Comparison of ENCODE assay signal across 4 worm cellular contexts in genomic region chrII:7631171-7631570, ce11.
A peak's percentile ranks its signal among the peaks of the same experiment; 100 is the strongest.
TF ChIP-seq lines count a peak whose summit lies in the region.

No protein-coding gene starts in this region.

TF ChIP-seq in whole organism, L1 larva, 84 proteins besides CTCF, POLR2A, EP300 and RAD21 (continued from another document and continues in another):
- no peak for TF ChIP-seq nhr-76 (tag; optimal IDR thresholded peaks at IDR 0.05; lab: Kevin White, UChicago)
- TF ChIP-seq nhr-11 (tag; optimal IDR thresholded peaks at IDR 0.05; lab: Kevin White, UChicago) = no peak
- TF ChIP-seq nhr-85 (tag; lab: Kevin White, UChicago) = peak; percentile 90
- peak; percentile 62 for TF ChIP-seq grh-1 (GFP tag; IDR thresholded peaks at IDR 0.05; lab: Robert Waterston, UW)
- TF ChIP-seq fkh-10 (GFP tag; optimal IDR thresholded peaks at IDR 0.05; lab: Kevin White, UChicago) = no peak
- TF ChIP-seq ztf-11 (tag; optimal IDR thresholded peaks at IDR 0.05; lab: Kevin White, UChicago) = no peak
- no peak for TF ChIP-seq hpl-2 (GFP tag; optimal IDR thresholded peaks at IDR 0.05; lab: Kevin White, UChicago)
- peak; percentile 49 for TF ChIP-seq nhr-71 (tag; optimal IDR thresholded peaks at IDR 0.05; lab: Kevin White, UChicago)
- TF ChIP-seq Y116A8C.19 (tag; optimal IDR thresholded peaks at IDR 0.05; lab: Kevin White, UChicago; ENCODE audit: borderline replicate concordance) = no peak
- no peak for TF ChIP-seq xbp-1 (tag; optimal IDR thresholded peaks at IDR 0.05; lab: Kevin White, UChicago)
- TF ChIP-seq ceh-82 (tag; optimal IDR thresholded peaks at IDR 0.05; lab: Kevin White, UChicago) = no peak
- no peak for TF ChIP-seq F16B12.6 (tag; optimal IDR thresholded peaks at IDR 0.05; lab: Kevin White, UChicago)
- TF ChIP-seq ces-1 (GFP tag; optimal IDR thresholded peaks at IDR 0.05; lab: Kevin White, UChicago) = no peak
- TF ChIP-seq efl-3 (GFP tag; optimal IDR thresholded peaks at IDR 0.05; lab: Kevin White, UChicago) = no peak
- no peak for TF ChIP-seq unc-62 (GFP tag; optimal IDR thresholded peaks at IDR 0.05; lab: Kevin White, UChicago)
- TF ChIP-seq rnt-1 (tag; optimal IDR thresholded peaks at IDR 0.05; lab: Kevin White, UChicago) = no peak
- TF ChIP-seq nhr-28 (tag; optimal IDR thresholded peaks at IDR 0.05; lab: Kevin White, UChicago) = no peak
- no peak for TF ChIP-seq elt-2 (tag; optimal IDR thresholded peaks at IDR 0.05; lab: Kevin White, UChicago)
- TF ChIP-seq mdl-1 (tag; optimal IDR thresholded peaks at IDR 0.05; lab: Kevin White, UChicago) = peak in 1 of 2 experiments; percentile 21
- TF ChIP-seq egl-13 (tag; optimal IDR thresholded peaks at IDR 0.05; lab: Kevin White, UChicago) = no peak
- no peak for TF ChIP-seq fos-1 (tag; optimal IDR thresholded peaks at IDR 0.05; lab: Kevin White, UChicago)
- TF ChIP-seq ztf-4 (tag; optimal IDR thresholded peaks at IDR 0.05; lab: Kevin White, UChicago) = peak; percentile 34
- TF ChIP-seq sup-37 (GFP tag; optimal IDR thresholded peaks at IDR 0.05; lab: Kevin White, UChicago) = no peak
- TF ChIP-seq mef-2 (tag; optimal IDR thresholded peaks at IDR 0.05; lab: Kevin White, UChicago) = no peak
- peak in 5 of 6 experiments; percentile 31 to 85 (median 79) for TF ChIP-seq elt-3 (tag; optimal IDR thresholded peaks at IDR 0.05; lab: Kevin White, UChicago)
- TF ChIP-seq fkh-8 (tag; optimal IDR thresholded peaks at IDR 0.05; lab: Kevin White, UChicago) = no peak
- TF ChIP-seq hlh-17 (GFP tag; optimal IDR thresholded peaks at IDR 0.05; lab: Kevin White, UChicago; ENCODE audit: borderline replicate concordance) = no peak
- no peak for TF ChIP-seq alr-1 (tag; optimal IDR thresholded peaks at IDR 0.05; lab: Kevin White, UChicago; ENCODE audit: borderline replicate concordance)
- TF ChIP-seq ama-1 (optimal IDR thresholded peaks at IDR 0.05; lab: Kevin White, UChicago) = no peak
- TF ChIP-seq nhr-47 (tag; optimal IDR thresholded peaks at IDR 0.05; lab: Kevin White, UChicago) = no peak
- TF ChIP-seq lir-3 (tag; optimal IDR thresholded peaks at IDR 0.05; lab: Kevin White, UChicago; ENCODE audit: poor library complexity) = no peak
- no peak for TF ChIP-seq ceh-63 (GFP tag; optimal IDR thresholded peaks at IDR 0.05; lab: Kevin White, UChicago)
- TF ChIP-seq nhr-90 (tag; optimal IDR thresholded peaks at IDR 0.05; lab: Kevin White, UChicago; ENCODE audit: poor library complexity) = no peak

TF ChIP-seq in whole organism, L2 larva, 48 proteins besides CTCF, POLR2A, EP300 and RAD21 (continued from another document):
- TF ChIP-seq lsy-2 (tag; optimal IDR thresholded peaks at IDR 0.05; lab: Kevin White, UChicago) (peak in 1 of 2 experiments; percentile 26), F13H6.1 (tag; optimal IDR thresholded peaks at IDR 0.05; lab: Kevin White, UChicago) (peak; percentile 1), mdl-1 (tag; optimal IDR thresholded peaks at IDR 0.05; lab: Kevin White, UChicago) (peak; percentile 3 to 11), nhr-25 (tag; optimal IDR thresholded peaks at IDR 0.05; lab: Kevin White, UChicago) (peak; percentile 78), lin-11 (tag; optimal IDR thresholded peaks at IDR 0.05; lab: Kevin White, UChicago) (no peak), aly-2 (tag; optimal IDR thresholded peaks at IDR 0.05; lab: Kevin White, UChicago) (no peak)

TF ChIP-seq in whole organism, L3 larva, 47 proteins besides CTCF, POLR2A, EP300 and RAD21 (continued from another document):
- TF ChIP-seq R02D3.7 (tag; optimal IDR thresholded peaks at IDR 0.05; lab: Kevin White, UChicago) = peak; percentile 11
- no peak for TF ChIP-seq nhr-28 (tag; optimal IDR thresholded peaks at IDR 0.05; lab: Kevin White, UChicago)
- peak; percentile 15 for TF ChIP-seq nhr-77 (tag; optimal IDR thresholded peaks at IDR 0.05; lab: Kevin White, UChicago)
- TF ChIP-seq nhr-43 (tag; optimal IDR thresholded peaks at IDR 0.05; lab: Kevin White, UChicago; ENCODE audit: poor library complexity, severe bottlenecking) = peak; percentile 88
- no peak for TF ChIP-seq ceh-16 (tag; optimal IDR thresholded peaks at IDR 0.05; lab: Kevin White, UChicago)

TF ChIP-seq in whole organism, L4 larva, 104 proteins besides CTCF, POLR2A, EP300 and RAD21 (continued from another document):
- TF ChIP-seq dmd-6 (GFP tag; IDR thresholded peaks at IDR 0.05; lab: Robert Waterston, UW) (peak; percentile 23; the same call in 1 of the 2 replicates), cey-2 (tag; optimal IDR thresholded peaks at IDR 0.05; lab: Kevin White, UChicago; ENCODE audit: borderline replicate concordance, insufficient read depth) (peak; percentile 69), ZK546.5 (tag; optimal IDR thresholded peaks at IDR 0.05; lab: Kevin White, UChicago) (no peak), nhr-11 (tag; optimal IDR thresholded peaks at IDR 0.05; lab: Kevin White, UChicago) (no peak), rbr-2 (tag; optimal IDR thresholded peaks at IDR 0.05; lab: Kevin White, UChicago) (no peak), nhr-28 (tag; optimal IDR thresholded peaks at IDR 0.05; lab: Kevin White, UChicago) (peak; percentile 33), tra-1 (GFP tag; IDR thresholded peaks at IDR 0.05; lab: Robert Waterston, UW) (no peak), nhr-111 (GFP tag; optimal IDR thresholded peaks at IDR 0.05; lab: Kevin White, UChicago) (no peak), unc-39 (tag; optimal IDR thresholded peaks at IDR 0.05; lab: Kevin White, UChicago) (no peak), nhr-48 (tag; optimal IDR thresholded peaks at IDR 0.05; lab: Kevin White, UChicago) (peak; percentile 62), pqm-1 (tag; optimal IDR thresholded peaks at IDR 0.05; lab: Kevin White, UChicago) (no peak), arid-1 (GFP tag; conservative IDR thresholded peaks at IDR 0.05; lab: Robert Waterston, UW) (no peak), mxl-3 (GFP tag; optimal IDR thresholded peaks at IDR 0.05; lab: Kevin White, UChicago) (peak; percentile 41), D1046.2 (GFP tag; IDR thresholded peaks at IDR 0.05; lab: Robert Waterston, UW) (no peak), egl-43 (GFP tag; IDR thresholded peaks at IDR 0.05; lab: Robert Waterston, UW) (no peak), attf-4 (tag; optimal IDR thresholded peaks at IDR 0.05; lab: Kevin White, UChicago) (no peak), aly-2 (tag; optimal IDR thresholded peaks at IDR 0.05; lab: Kevin White, UChicago) (no peak), R02D3.7 (tag; optimal IDR thresholded peaks at IDR 0.05; lab: Kevin White, UChicago) (no peak), zip-11 (GFP tag; IDR thresholded peaks at IDR 0.05; lab: Robert Waterston, UW) (no peak), zfp-3 (GFP tag; conservative IDR thresholded peaks at IDR 0.05; lab: Robert Waterston, UW) (no peak), F44E2.7 (GFP tag; IDR thresholded peaks at IDR 0.05; lab: Robert Waterston, UW) (no peak), ceh-32 (tag; optimal IDR thresholded peaks at IDR 0.05; lab: Kevin White, UChicago; ENCODE audit: poor library complexity) (no peak), nhr-42 (GFP tag; IDR thresholded peaks at IDR 0.05; lab: Robert Waterston, UW) (no peak), pha-4 (GFP tag; IDR thresholded peaks at IDR 0.05; lab: Robert Waterston, UW) (no peak), pha-4 (tag; optimal IDR thresholded peaks at IDR 0.05; lab: Kevin White, UChicago) (no peak), nhr-237 (tag; optimal IDR thresholded peaks at IDR 0.05; lab: Kevin White, UChicago) (no peak), ceh-82 (tag; optimal IDR thresholded peaks at IDR 0.05; lab: Kevin White, UChicago) (no peak), nhr-10 (tag; optimal IDR thresholded peaks at IDR 0.05; lab: Kevin White, UChicago) (peak; percentile 61), ces-1 (GFP tag; optimal IDR thresholded peaks at IDR 0.05; lab: Kevin White, UChicago) (no peak), nhr-25 (tag; optimal IDR thresholded peaks at IDR 0.05; lab: Kevin White, UChicago; ENCODE audit: borderline replicate concordance, insufficient read depth) (no peak), mdl-1 (tag; optimal IDR thresholded peaks at IDR 0.05; lab: Kevin White, UChicago) (peak; percentile 3 to 70), snpc-4 (tag; optimal IDR thresholded peaks at IDR 0.05; lab: Kevin White, UChicago) (no peak), madf-9 (GFP tag; conservative IDR thresholded peaks at IDR 0.05; lab: Robert Waterston, UW) (no peak), F26F4.8 (GFP tag; conservative IDR thresholded peaks at IDR 0.05; lab: Robert Waterston, UW) (no peak)
